Worm (Caenorhabditis elegans): Measurements from ENCODE around the gene W06D11.5.

- TF ChIP-seq F49E8.2 (tag; optimal IDR thresholded peaks at IDR 0.05; ENCODE audit: insufficient read depth): no peak
- TF ChIP-seq Y95B8A.8 (GFP tag; IDR thresholded peaks at IDR 0.05): no peak
- TF ChIP-seq repo-1 (tag; optimal IDR thresholded peaks at IDR 0.05): no peak
- TF ChIP-seq akir-1 (GFP tag; optimal IDR thresholded peaks at IDR 0.05): no peak
- no peak for TF ChIP-seq unc-62 (GFP tag; optimal IDR thresholded peaks at IDR 0.05)
Observed at ce11 chrX:12298324-12298723, 1.6 kb upstream of the W06D11.5 start, which contains the start of gene W06D11.3.
